Fruit fly (Drosophila melanogaster) whole organism, wandering third instar larva: ENCODE measurements around the gene eya.

Experiments used
- Abd-B ChIP-seq: fragments of >200 bp; optimal IDR thresholded peaks from 2 replicates; lab custom pipeline; 2017; ENCODE audit warnings: missing biosample characterization, missing genetic modification characterization
- CG32264 ChIP-seq: fragments of 200-800 bp; sonication (Bioruptor generic); optimal IDR thresholded peaks from 2 replicates; lab custom pipeline; 2016; ENCODE audit warnings: missing biosample characterization, missing genetic modification characterization
- Mio ChIP-seq: sonication (Bioruptor generic); optimal IDR thresholded peaks from 2 replicates; lab custom pipeline; 2016; ENCODE audit warnings: missing biosample characterization, missing genetic modification characterization
- Myc ChIP-seq: fragments of >200 bp; optimal IDR thresholded peaks from 2 replicates; lab custom pipeline; 2017
- N ChIP-seq: fragments of >200 bp; optimal IDR thresholded peaks from 2 replicates; lab custom pipeline; 2018; ENCODE audit warnings: missing biosample characterization, missing external identifiers, missing genetic modification characterization
- OdsH ChIP-seq: fragments of 200-800 bp; sonication (Bioruptor generic); optimal IDR thresholded peaks from 2 replicates; lab custom pipeline; 2016; ENCODE audit warnings: missing biosample characterization, mild to moderate bottlenecking, missing genetic modification characterization
- Rel ChIP-seq, 2 experiments: fragments of 200-800 bp; sonication (Bioruptor generic) in 1 of 2; optimal IDR thresholded peaks; 2 replicates in 1 of 2; 3 replicates in 1 of 2; lab custom pipeline; 2016 to 2019; ENCODE audit warnings: mild to moderate bottlenecking in 2 of 2, missing biosample characterization in 2 of 2, missing genetic modification characterization in 2 of 2, moderate library complexity in 1 of 2
- br ChIP-seq: fragments of 200-800 bp; sonication (Bioruptor generic); optimal IDR thresholded peaks from 2 replicates; lab custom pipeline; 2016; ENCODE audit warnings: missing biosample characterization, missing genetic modification characterization
- ey ChIP-seq: fragments of 200-800 bp; sonication (Bioruptor generic); optimal IDR thresholded peaks from 2 replicates; lab custom pipeline; 2016; ENCODE audit warnings: missing biosample characterization, missing genetic modification characterization
- foxo ChIP-seq, 2 experiments: fragments of 200-800 bp; sonication (Bioruptor generic); optimal IDR thresholded peaks; 2 replicates in 1 of 2; 3 replicates in 1 of 2; lab custom pipeline; 2016 to 2017; ENCODE audit warnings: missing biosample characterization in 2 of 2, missing genetic modification characterization in 2 of 2
- h ChIP-seq: fragments of 200-800 bp; sonication (Bioruptor generic); optimal IDR thresholded peaks from 3 replicates; lab custom pipeline; 2016; ENCODE audit warnings: missing biosample characterization, mild to moderate bottlenecking, missing genetic modification characterization
- usp ChIP-seq: fragments of >200 bp; optimal IDR thresholded peaks from 2 replicates; lab custom pipeline; 2017; ENCODE audit warnings: missing biosample characterization, missing genetic modification characterization
- woc ChIP-seq: sonication (Bioruptor generic); optimal IDR thresholded peaks from 2 replicates; lab custom pipeline; 2016; ENCODE audit warnings: missing biosample characterization, mild to moderate bottlenecking, missing genetic modification characterization

dm6 chr2L:6480212-6480994 lies 66.4 kb downstream of the eya start, which contains the start of the genes Sec61alpha and Daxx:
- peak; percentile 85 for TF ChIP-seq h
- TF ChIP-seq Rel (GFP tag; optimal IDR thresholded peaks at IDR 0.05; lab: Kevin White, UChicago), result no peak
- peak; percentile 52 for TF ChIP-seq Rel (tag; optimal IDR thresholded peaks at IDR 0.05; lab: Kevin White, UChicago)
- no peak for TF ChIP-seq usp (GFP tag; lab: Kevin White, UChicago)
- TF ChIP-seq woc (GFP tag; lab: Kevin White, UChicago), result peak; percentile 89
- peak; percentile 30 to 86 for TF ChIP-seq foxo (GFP tag; optimal IDR thresholded peaks at IDR 0.05; lab: Kevin White, UChicago)
- TF ChIP-seq br (GFP tag; lab: Kevin White, UChicago), result peak; percentile 79
- TF ChIP-seq Myc (lab: Kevin White, UChicago), result peak; percentile 58
- TF ChIP-seq Mio (GFP tag; lab: Kevin White, UChicago), result peak; percentile 65
- peak; percentile 89 for TF ChIP-seq ey (GFP tag; lab: Kevin White, UChicago)
- peak; percentile 78 for TF ChIP-seq OdsH
- no peak for TF ChIP-seq Abd-B
- TF ChIP-seq N, result no peak
- TF ChIP-seq CG32264 (GFP tag; lab: Kevin White, UChicago), result peak; percentile 69
